Worm (Caenorhabditis elegans) whole organism, L3 larva: Measurements from ENCODE around the gene rpn-6.2.

Source experiments
- R02D3.7 ChIP-seq: fragments of 150-350 bp; optimal IDR thresholded peaks from 2 replicates; lab custom pipeline; 2014; ENCODE audit warnings: missing biosample characterization, missing genetic modification characterization
- ZK546.5 ChIP-seq: sonication (generic microtip); optimal IDR thresholded peaks from 2 replicates; lab custom pipeline; 2017; ENCODE audit warnings: missing biosample characterization, missing genetic modification characterization
- ama-1 ChIP-seq: fragments of 150-350 bp; optimal IDR thresholded peaks from 2 replicates; lab custom pipeline; 2018
- ceh-16 ChIP-seq: sonication (generic microtip); optimal IDR thresholded peaks from 2 replicates; lab custom pipeline; 2017; ENCODE audit warnings: missing biosample characterization, missing genetic modification characterization
- ceh-28 ChIP-seq: fragments of 150-350 bp; optimal IDR thresholded peaks from 2 replicates; lab custom pipeline; 2014; ENCODE audit warnings: missing biosample characterization, missing genetic modification reagents, missing genetic modification characterization
- ceh-82 ChIP-seq: fragments of 150-350 bp; optimal IDR thresholded peaks from 2 replicates; lab custom pipeline; 2014; ENCODE audit warnings: missing biosample characterization, missing genetic modification characterization
- ceh-9 ChIP-seq: sonication (generic microtip); optimal IDR thresholded peaks from 2 replicates; lab custom pipeline; 2018; ENCODE audit warnings: missing biosample characterization, missing genetic modification characterization
- daf-12 ChIP-seq: fragments of 150-350 bp; optimal IDR thresholded peaks from 2 replicates; lab custom pipeline; 2014; ENCODE audit warnings: missing biosample characterization, missing genetic modification reagents, missing genetic modification characterization
- egl-5 ChIP-seq: fragments of 150-350 bp; optimal IDR thresholded peaks from 2 replicates; lab custom pipeline; 2017; ENCODE audit warnings: missing biosample characterization, missing genetic modification reagents, missing genetic modification characterization, inconsistent platforms
- elt-2 ChIP-seq: sonication (generic microtip); optimal IDR thresholded peaks from 2 replicates; lab custom pipeline; 2016; ENCODE audit warnings: missing genetic modification reagents, mild to moderate bottlenecking, missing genetic modification characterization, missing compliant biosample characterization
- eor-1 ChIP-seq, 2 experiments: fragments of 150-350 bp; optimal IDR thresholded peaks; 2 replicates each; lab custom pipeline; 2014 to 2018; ENCODE audit warnings: missing biosample characterization in 2 of 2, missing genetic modification characterization in 2 of 2
- fkh-10 ChIP-seq: sonication (generic microtip); optimal IDR thresholded peaks from 2 replicates; lab custom pipeline; 2017; ENCODE audit warnings: missing biosample characterization, missing genetic modification reagents, missing genetic modification characterization
- fkh-2 ChIP-seq: fragments of 150-350 bp; optimal IDR thresholded peaks from 2 replicates; lab custom pipeline; 2014; ENCODE audit warnings: missing biosample characterization, missing genetic modification reagents, missing genetic modification characterization
- fos-1 ChIP-seq: fragments of 150-350 bp; optimal IDR thresholded peaks from 2 replicates; lab custom pipeline; 2014; ENCODE audit warnings: missing biosample characterization, missing genetic modification characterization
- hmg-11 ChIP-seq: sonication (generic microtip); optimal IDR thresholded peaks from 2 replicates; lab custom pipeline; 2016; ENCODE audit warnings: missing genetic modification characterization, missing compliant biosample characterization
- jun-1 ChIP-seq: fragments of 150-350 bp; optimal IDR thresholded peaks from 2 replicates; lab custom pipeline; 2014; ENCODE audit warnings: missing biosample characterization, missing genetic modification reagents, missing genetic modification characterization
- lin-15B ChIP-seq: fragments of 150-350 bp; optimal IDR thresholded peaks from 2 replicates; lab custom pipeline; 2014; ENCODE audit warnings: missing biosample characterization, missing genetic modification characterization
- lin-39 ChIP-seq: fragments of 150-350 bp; optimal IDR thresholded peaks from 2 replicates; lab custom pipeline; 2018; ENCODE audit warnings: missing biosample characterization, missing genetic modification reagents, missing genetic modification characterization
- lsy-12 ChIP-seq: sonication (generic microtip); optimal IDR thresholded peaks from 2 replicates; lab custom pipeline; 2016; ENCODE audit warnings: mild to moderate bottlenecking, missing genetic modification characterization, missing compliant biosample characterization
- nfya-1 ChIP-seq: sonication (generic microtip); optimal IDR thresholded peaks from 2 replicates; lab custom pipeline; 2017; ENCODE audit warnings: missing genetic modification characterization, mild to moderate bottlenecking, missing compliant biosample characterization, antibody characterized with exemption, moderate library complexity; ENCODE audit not compliant: insufficient read depth
- nhr-11 ChIP-seq: fragments of 150-350 bp; optimal IDR thresholded peaks from 2 replicates; lab custom pipeline; 2014; ENCODE audit warnings: missing biosample characterization, missing genetic modification characterization
- nhr-28 ChIP-seq: fragments of 150-350 bp; optimal IDR thresholded peaks from 2 replicates; lab custom pipeline; 2014; ENCODE audit warnings: missing biosample characterization, missing genetic modification characterization
- nhr-43 ChIP-seq: sonication (generic microtip); optimal IDR thresholded peaks from 2 replicates; lab custom pipeline; 2016; ENCODE audit warnings: mild to moderate bottlenecking, missing genetic modification characterization, missing compliant biosample characterization; ENCODE audit not compliant: poor library complexity, severe bottlenecking
- nhr-77 ChIP-seq: fragments of 150-350 bp; optimal IDR thresholded peaks from 2 replicates; lab custom pipeline; 2014; ENCODE audit warnings: missing biosample characterization, missing genetic modification characterization
- pha-4 ChIP-seq: fragments of 150-350 bp; optimal IDR thresholded peaks from 2 replicates; lab custom pipeline; 2014; ENCODE audit warnings: missing biosample characterization, missing genetic modification reagents, missing genetic modification characterization
- sea-2 ChIP-seq: fragments of 150-350 bp; sonication (generic microtip); optimal IDR thresholded peaks from 4 replicates; lab custom pipeline; 2014; ENCODE audit warnings: missing biosample characterization, missing genetic modification reagents, missing genetic modification characterization
- skn-1 ChIP-seq: fragments of 150-350 bp; optimal IDR thresholded peaks from 2 replicates; lab custom pipeline; 2014; ENCODE audit warnings: missing biosample characterization, missing genetic modification characterization
- snpc-4 ChIP-seq: fragments of 150-350 bp; optimal IDR thresholded peaks from 2 replicates; lab custom pipeline; 2014; ENCODE audit warnings: missing biosample characterization, missing genetic modification characterization
- tbx-2 ChIP-seq: sonication (generic microtip); optimal IDR thresholded peaks from 2 replicates; lab custom pipeline; 2016; ENCODE audit warnings: mild to moderate bottlenecking, missing genetic modification characterization, missing compliant biosample characterization
- unc-39 ChIP-seq: sonication (generic microtip); optimal IDR thresholded peaks from 4 replicates; lab custom pipeline; 2017; ENCODE audit warnings: missing biosample characterization, missing genetic modification characterization
- unc-62 ChIP-seq: fragments of 150-350 bp; sonication (generic microtip); optimal IDR thresholded peaks from 4 replicates; lab custom pipeline; 2014; ENCODE audit warnings: missing biosample characterization, missing genetic modification reagents, missing genetic modification characterization
- zag-1 ChIP-seq: fragments of 150-350 bp; optimal IDR thresholded peaks from 2 replicates; lab custom pipeline; 2014; ENCODE audit warnings: missing biosample characterization, missing genetic modification characterization
- ztf-4 ChIP-seq: fragments of 150-350 bp; optimal IDR thresholded peaks from 2 replicates; lab custom pipeline; 2014; ENCODE audit warnings: missing biosample characterization, missing genetic modification characterization

Gene rpn-6.2

DNA sequence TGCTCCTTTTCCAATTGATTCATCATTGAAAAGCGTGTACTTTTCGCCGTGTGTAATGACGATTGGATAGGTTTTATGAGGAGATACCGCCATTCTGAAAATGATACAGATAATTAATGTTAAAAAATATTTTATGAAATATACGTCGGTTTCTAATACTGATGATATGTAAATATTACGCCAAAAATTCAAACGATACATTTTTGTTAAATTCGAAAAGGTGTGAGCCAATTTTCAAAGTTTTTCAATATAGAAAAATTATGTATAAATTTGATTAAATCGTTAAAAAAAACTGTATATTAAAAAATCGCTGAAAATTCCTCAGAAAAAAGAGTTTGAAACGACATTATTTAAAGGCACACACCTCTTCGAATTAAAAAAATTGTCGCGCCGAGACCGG, 48.8 kb upstream of the rpn-6.2 start, which contains the start of gene ikke-1:
ikke-1 (minus strand) TSS at position 101 of the 400 bp plus-strand sequence.
- TF ChIP-seq jun-1 (no peak), elt-2 (tag; lab: Kevin White, UChicago) (no peak), zag-1 (no peak), unc-62 (no peak), hmg-11 (no peak), snpc-4 (no peak), fkh-2 (tag; lab: Kevin White, UChicago) (no peak), ceh-82 (tag; lab: Kevin White, UChicago) (no peak), nfya-1 (tag; lab: Kevin White, UChicago) (no peak), ceh-28 (tag; lab: Kevin White, UChicago) (no peak), unc-39 (tag; lab: Kevin White, UChicago) (no peak), R02D3.7 (tag; lab: Kevin White, UChicago) (no peak), ama-1 (lab: Kevin White, UChicago) (no peak), fos-1 (tag; lab: Kevin White, UChicago) (no peak)

DNA sequence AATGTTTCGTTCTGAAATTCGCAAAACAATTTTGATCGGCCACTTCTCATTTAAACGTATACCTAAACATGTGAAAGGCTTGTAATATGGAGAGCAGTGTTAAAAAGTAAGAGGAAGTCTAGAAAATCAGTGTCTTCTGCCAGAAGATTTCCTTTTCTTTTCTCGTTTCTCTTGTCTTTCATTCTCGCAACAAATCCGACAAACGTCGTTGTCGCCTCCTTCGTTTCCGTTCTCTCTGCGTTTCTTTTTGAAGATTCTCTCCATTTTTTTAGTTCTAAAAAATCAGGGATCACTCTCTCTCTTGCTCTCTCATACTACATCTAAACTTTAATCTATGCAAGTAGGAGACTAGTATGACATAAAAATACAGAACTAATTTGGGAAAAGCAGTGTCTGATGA, 45.5 kb upstream of the rpn-6.2 start:
- TF ChIP-seq jun-1 (no peak), fkh-10 (GFP tag; lab: Kevin White, UChicago) (peak; percentile 6), lin-39 (tag; lab: Kevin White, UChicago) (no peak), nhr-11 (tag; lab: Kevin White, UChicago) (no peak), sea-2 (GFP tag; lab: Kevin White, UChicago) (no peak)
- TF ChIP-seq, all 47 proteins: peak for 1

DNA sequence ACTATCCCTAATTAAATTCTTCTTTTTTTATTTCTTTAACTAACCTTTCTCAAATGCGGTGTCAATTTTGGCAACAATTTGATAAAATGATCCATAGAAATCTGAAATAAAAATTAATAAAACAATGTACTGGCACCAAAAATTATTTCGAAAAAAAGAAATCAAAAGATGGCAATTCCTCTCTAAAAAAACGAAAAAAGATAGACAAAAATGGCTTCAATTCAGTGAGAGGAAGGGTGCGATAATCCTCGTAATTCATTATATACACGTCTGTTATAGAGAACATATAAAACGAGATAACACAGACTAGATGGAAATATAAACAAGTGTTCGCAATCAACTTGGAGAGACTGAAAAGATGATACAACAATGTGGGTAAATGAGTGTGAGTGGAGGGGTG, 44.0 kb upstream of the rpn-6.2 start, which contains the start of gene R107.2:
R107.2 (minus strand) TSS at position 101 of the 400 bp plus-strand sequence.
- TF ChIP-seq nhr-77 (tag; lab: Kevin White, UChicago): no peak
- no peak for TF ChIP-seq R02D3.7 (tag; lab: Kevin White, UChicago)
- TF ChIP-seq nhr-43 (tag; lab: Kevin White, UChicago): no peak
- no peak for TF ChIP-seq daf-12 (tag; lab: Kevin White, UChicago)
- no peak for TF ChIP-seq nhr-28 (tag; lab: Kevin White, UChicago)
- no peak for TF ChIP-seq pha-4 (tag; lab: Kevin White, UChicago)
- no peak for TF ChIP-seq ceh-9 (tag; lab: Kevin White, UChicago)
- no peak for TF ChIP-seq ceh-82 (tag; lab: Kevin White, UChicago)
- TF ChIP-seq nfya-1 (tag; lab: Kevin White, UChicago): no peak
- TF ChIP-seq ZK546.5 (tag; lab: Kevin White, UChicago): no peak
- TF ChIP-seq lin-15B (tag; lab: Kevin White, UChicago): no peak
- no peak for TF ChIP-seq snpc-4
- no peak for TF ChIP-seq hmg-11
- no peak for TF ChIP-seq fkh-2 (tag; lab: Kevin White, UChicago)
- TF ChIP-seq ztf-4 (tag; lab: Kevin White, UChicago): no peak
- no peak for TF ChIP-seq tbx-2

DNA sequence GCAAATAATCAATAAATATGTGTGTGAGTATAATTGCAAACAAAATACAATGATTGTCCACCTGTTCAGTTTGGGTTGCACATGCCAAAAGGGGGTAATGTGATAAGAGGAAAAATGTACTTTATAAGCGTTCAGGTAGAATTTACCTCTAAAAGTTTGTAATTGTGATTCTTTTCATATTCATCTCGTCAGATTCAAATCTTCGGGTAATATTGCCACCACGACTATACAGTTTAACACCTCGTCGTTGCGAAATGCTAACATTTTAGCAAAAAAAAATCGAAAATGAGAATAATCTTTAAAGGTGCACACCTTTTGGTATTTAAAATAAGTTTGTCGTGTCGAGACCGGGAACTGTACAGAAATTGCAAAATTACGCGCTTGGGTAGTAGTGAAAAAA, 41.4 kb upstream of the rpn-6.2 start, which contains the start of gene nac-2:
nac-2 (minus strand) TSS at position 101 of the 400 bp plus-strand sequence.
- TF ChIP-seq ceh-28 (tag; lab: Kevin White, UChicago) (peak; percentile 0), ceh-16 (no peak)
- TF ChIP-seq, all 47 proteins: peak for 1

DNA sequence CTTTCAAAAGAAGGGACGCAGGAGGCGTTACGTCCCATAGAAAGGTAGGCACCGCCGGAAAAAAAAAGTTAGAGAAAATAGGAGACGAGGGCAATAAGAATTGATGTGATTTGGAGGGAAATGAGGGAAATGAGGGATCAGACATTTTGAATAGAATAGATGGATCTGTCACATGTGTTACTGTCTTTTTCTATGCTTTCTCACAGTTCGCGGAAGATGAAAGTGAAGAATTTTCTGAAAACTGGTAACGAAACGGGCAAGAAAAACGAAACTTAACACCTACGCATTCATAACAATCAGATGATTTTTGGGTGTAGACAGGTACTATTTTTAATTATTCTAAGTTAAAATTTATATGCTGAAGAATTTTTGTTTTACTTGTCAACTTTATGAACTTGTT, 35.9 kb upstream of the rpn-6.2 start, which contains the start of gene R107.9:
R107.9 (plus strand) TSS at position 301 of the 400 bp plus-strand sequence.
- no peak for TF ChIP-seq eor-1 (tag; optimal IDR thresholded peaks at IDR 0.05; lab: Kevin White, UChicago)
- TF ChIP-seq snpc-4: no peak
- TF ChIP-seq skn-1 (tag; lab: Kevin White, UChicago): no peak
- no peak for TF ChIP-seq lsy-12
- TF ChIP-seq pha-4 (tag; lab: Kevin White, UChicago): no peak
- TF ChIP-seq ZK546.5 (tag; lab: Kevin White, UChicago): no peak
- TF ChIP-seq egl-5 (tag; lab: Kevin White, UChicago): peak; percentile 17
